Fruit fly (Drosophila melanogaster): Measurements from ENCODE around the gene Srx.

Srx gene

dm6 chrX:17856458-17857277, at the start of gene Srx (continued):
- TF ChIP-seq CG3847 (GFP tag; IDR thresholded peaks at IDR 0.05) (no peak), D19A (tag; optimal IDR thresholded peaks at IDR 0.05) (no peak), gt (GFP tag; IDR thresholded peaks at IDR 0.05) (no peak), Lim3 (GFP tag; IDR thresholded peaks at IDR 0.05) (no peak), CG4328 (GFP tag; optimal IDR thresholded peaks at IDR 0.05) (peak; percentile 34), Xbp1 (GFP tag; optimal IDR thresholded peaks at IDR 0.05) (peak; percentile 2), salm (tag; optimal IDR thresholded peaks at IDR 0.05) (no peak), Dbx (GFP tag; IDR thresholded peaks at IDR 0.05) (no peak), CG10654 (GFP tag; optimal IDR thresholded peaks at IDR 0.05) (no peak), sob (GFP tag; IDR thresholded peaks at IDR 0.05) (no peak), CG11695 (GFP tag; IDR thresholded peaks at IDR 0.05) (no peak), CG34376 (GFP tag; optimal IDR thresholded peaks at IDR 0.05) (peak; percentile 79), Trl (optimal IDR thresholded peaks at IDR 0.05) (no peak), Trl (GFP tag; optimal IDR thresholded peaks at IDR 0.05) (no peak), CG8290 (GFP tag; optimal IDR thresholded peaks at IDR 0.05) (no peak), CG8290 (tag; optimal IDR thresholded peaks at IDR 0.05) (peak in 1 of 2 experiments; percentile 15), CG3281 (GFP tag; optimal IDR thresholded peaks at IDR 0.05) (peak; percentile 7), onecut (GFP tag; IDR thresholded peaks at IDR 0.05) (no peak), da (GFP tag; optimal IDR thresholded peaks at IDR 0.05) (no peak), HmgZ (tag; optimal IDR thresholded peaks at IDR 0.05) (peak; percentile 12), chif (GFP tag; optimal IDR thresholded peaks at IDR 0.05) (no peak), tin (GFP tag; optimal IDR thresholded peaks at IDR 0.05) (no peak), bab2 (GFP tag; optimal IDR thresholded peaks at IDR 0.05) (peak; percentile 17), dpn (GFP tag; optimal IDR thresholded peaks at IDR 0.05) (peak in 1 of 2 experiments; percentile 33), vnd (GFP tag; IDR thresholded peaks at IDR 0.05; ENCODE audit: partially characterized antibody) (no peak), Opbp (GFP tag; IDR thresholded peaks at IDR 0.05; ENCODE audit: partially characterized antibody) (no peak), CG11504 (tag; optimal IDR thresholded peaks at IDR 0.05) (no peak), YL-1 (GFP tag; optimal IDR thresholded peaks at IDR 0.05) (no peak), CG33557 (GFP tag; optimal IDR thresholded peaks at IDR 0.05) (no peak), CG18476 (GFP tag; optimal IDR thresholded peaks at IDR 0.05) (no peak), lilli (GFP tag; optimal IDR thresholded peaks at IDR 0.05) (peak; percentile 10), chn (GFP tag; optimal IDR thresholded peaks at IDR 0.05) (no peak), fu2 (GFP tag; optimal IDR thresholded peaks at IDR 0.05) (no peak), Gug (GFP tag; IDR thresholded peaks at IDR 0.05) (no peak), nerfin-1 (tag; optimal IDR thresholded peaks at IDR 0.05) (no peak), prd (optimal IDR thresholded peaks at IDR 0.05) (no peak), prd (GFP tag; IDR thresholded peaks at IDR 0.05) (no peak), CG6654 (GFP tag; optimal IDR thresholded peaks at IDR 0.05) (no peak)

- TF ChIP-seq Kr (GFP tag; optimal IDR thresholded peaks at IDR 0.05) (peak; percentile 50), Nf-YC (tag; optimal IDR thresholded peaks at IDR 0.05) (peak; percentile 83), Nf-YB (GFP tag; optimal IDR thresholded peaks at IDR 0.05) (peak; percentile 23), CG11247 (GFP tag; IDR thresholded peaks at IDR 0.05) (no peak), CG1832 (GFP tag; optimal IDR thresholded peaks at IDR 0.05) (peak; percentile 37), Ets65A (GFP tag) (peak; percentile 61), CG18764 (GFP tag; optimal IDR thresholded peaks at IDR 0.05) (no peak), Trl (optimal IDR thresholded peaks at IDR 0.05) (peak; percentile 29 to 38), Trl (GFP tag; optimal IDR thresholded peaks at IDR 0.05) (no peak)
Observed at dm6 chrX:17812193-17812592, 44.6 kb upstream of the Srx start.
